Worm (Caenorhabditis elegans) whole organism, L1 larva: ENCODE measurements around the gene F10G7.10.

Source experiments
- ama-1 ChIP-seq: fragments of 150-350 bp; optimal IDR thresholded peaks from 2 replicates; lab custom pipeline; 2014
- elt-2 ChIP-seq: sonication (generic microtip); optimal IDR thresholded peaks from 2 replicates; lab custom pipeline; 2016; ENCODE audit warnings: missing genetic modification characterization, mild to moderate bottlenecking, inconsistent platforms, missing compliant biosample characterization, missing genetic modification reagents
- lir-3 ChIP-seq: sonication (generic microtip); optimal IDR thresholded peaks from 2 replicates; lab custom pipeline; 2016; ENCODE audit warnings: mild to moderate bottlenecking, missing genetic modification characterization, moderate library complexity, missing compliant biosample characterization; ENCODE audit not compliant: poor library complexity
- lsy-2 ChIP-seq, 2 experiments: fragments of 150-350 bp; optimal IDR thresholded peaks; 2 replicates each; lab custom pipeline; 2014; ENCODE audit warnings: missing biosample characterization in 2 of 2, missing genetic modification characterization in 2 of 2
- mef-2 ChIP-seq: fragments of 150-350 bp; optimal IDR thresholded peaks from 2 replicates; lab custom pipeline; 2014; ENCODE audit warnings: missing biosample characterization, missing genetic modification characterization
- nhr-90 ChIP-seq: sonication (generic microtip); optimal IDR thresholded peaks from 2 replicates; lab custom pipeline; 2016; ENCODE audit warnings: mild to moderate bottlenecking, missing genetic modification characterization, missing compliant biosample characterization; ENCODE audit not compliant: poor library complexity
- pqm-1 ChIP-seq: sonication (generic microtip); optimal IDR thresholded peaks from 3 replicates; lab custom pipeline; 2017; ENCODE audit warnings: missing biosample characterization, missing genetic modification characterization
- rnt-1 ChIP-seq: sonication (generic microtip); optimal IDR thresholded peaks from 2 replicates; lab custom pipeline; 2016; ENCODE audit warnings: mild to moderate bottlenecking, missing genetic modification characterization, moderate library complexity, missing compliant biosample characterization
- unc-98 ChIP-seq: fragments of 200-800 bp; sonication (Bioruptor generic); IDR thresholded peaks from 2 replicates; pipeline ENCODE4 v1.3.6; 2022; ENCODE audit warnings: missing genetic modification characterization, missing compliant biosample characterization
- xbp-1 ChIP-seq: sonication (generic microtip); optimal IDR thresholded peaks from 2 replicates; lab custom pipeline; 2016; ENCODE audit warnings: missing genetic modification characterization, missing compliant biosample characterization

DNA sequence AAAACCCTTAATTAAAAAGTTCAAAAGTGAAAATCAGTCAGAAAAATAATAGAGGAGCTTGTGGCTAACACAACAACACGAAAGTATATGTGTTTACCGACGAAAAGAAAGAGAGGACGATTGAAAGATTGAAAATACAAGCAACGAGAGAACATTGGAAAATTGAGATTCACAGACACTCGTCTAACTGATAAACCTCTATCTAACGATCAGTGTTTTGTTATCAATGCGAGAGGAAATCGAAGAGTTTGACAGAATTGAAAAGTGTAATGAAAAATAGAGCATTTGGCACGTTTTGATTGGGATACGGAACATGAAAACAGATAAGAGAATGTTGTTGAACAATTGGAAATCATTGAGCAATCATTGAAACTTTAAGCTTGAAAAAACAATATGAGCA lies 2.6 kb upstream of the F10G7.10 start:
- TF ChIP-seq mef-2 (tag; lab: Kevin White, UChicago) (no peak), ama-1 (lab: Kevin White, UChicago) (no peak), nhr-90 (tag; lab: Kevin White, UChicago) (no peak), unc-98 (GFP tag; lab: Robert Waterston, UW) (no peak), rnt-1 (peak; percentile 44), lir-3 (tag; lab: Kevin White, UChicago) (no peak), lsy-2 (tag; optimal IDR thresholded peaks at IDR 0.05; lab: Kevin White, UChicago) (peak in 1 of 2 experiments; percentile 38), pqm-1 (peak; percentile 35), xbp-1 (tag; lab: Kevin White, UChicago) (no peak), elt-2 (tag; lab: Kevin White, UChicago) (peak; percentile 97)
